Fruit fly (Drosophila melanogaster) whole organism, embryonic: ENCODE results near the gene CG4424.

Source experiments
- ATbp ChIP-seq: fragments of 200-800 bp; sonication (Bioruptor generic); optimal IDR thresholded peaks from 2 replicates; lab custom pipeline; 2017; ENCODE audit warnings: missing biosample characterization, mild to moderate bottlenecking, missing genetic modification characterization, missing genetic modification reagents
- Awh ChIP-seq: fragments of 200-800 bp; sonication (Bioruptor generic); IDR thresholded peaks from 2 replicates; pipeline ENCODE4, ENCODE4 v1.3.6; 2022; ENCODE audit warnings: missing biosample characterization, missing genetic modification characterization
- B-H2 ChIP-seq: fragments of 200-800 bp; sonication (Bioruptor generic); optimal IDR thresholded peaks from 2 replicates; lab custom pipeline; 2018; ENCODE audit warnings: missing biosample characterization, mild to moderate bottlenecking, missing genetic modification characterization
- CG10543 ChIP-seq: fragments of 200-800 bp; sonication (Bioruptor generic); optimal IDR thresholded peaks from 3 replicates; lab custom pipeline; 2017; ENCODE audit warnings: missing biosample characterization, mild to moderate bottlenecking, missing genetic modification characterization, moderate library complexity
- CG12744 ChIP-seq: fragments of 200-800 bp; sonication (Bioruptor generic); optimal IDR thresholded peaks from 2 replicates; lab custom pipeline; 2016; ENCODE audit warnings: missing biosample characterization, missing genetic modification characterization
- CG12769 ChIP-seq: fragments of 200-800 bp; sonication (Bioruptor generic); optimal IDR thresholded peaks from 2 replicates; lab custom pipeline; 2019; ENCODE audit warnings: missing biosample characterization, mild to moderate bottlenecking, missing genetic modification characterization, moderate library complexity
- CG14441 ChIP-seq: fragments of 200-800 bp; sonication (Bioruptor generic); IDR thresholded peaks from 2 replicates; pipeline ENCODE4 v1.3.6; 2022; ENCODE audit warnings: missing biosample characterization, missing genetic modification characterization
- CG15696 ChIP-seq: fragments of 200-800 bp; sonication (Bioruptor generic); optimal IDR thresholded peaks from 2 replicates; lab custom pipeline; 2019; ENCODE audit warnings: missing biosample characterization, mild to moderate bottlenecking, missing genetic modification characterization, moderate library complexity
- CG16863 ChIP-seq: fragments of 200-800 bp; sonication (Bioruptor generic); optimal IDR thresholded peaks from 3 replicates; lab custom pipeline; 2016; ENCODE audit warnings: missing biosample characterization, missing genetic modification characterization
- CG2116 ChIP-seq: fragments of 200-800 bp; sonication (Bioruptor generic); optimal IDR thresholded peaks from 3 replicates; lab custom pipeline; 2018; ENCODE audit warnings: missing biosample characterization, mild to moderate bottlenecking, missing genetic modification characterization
- CG2875 ChIP-seq: fragments of 200-800 bp; sonication (Bioruptor generic); optimal IDR thresholded peaks from 2 replicates; lab custom pipeline; 2017; ENCODE audit warnings: missing biosample characterization, mild to moderate bottlenecking, missing genetic modification characterization, missing genetic modification reagents
- CG3847 ChIP-seq: fragments of 200-800 bp; sonication (Bioruptor generic); IDR thresholded peaks from 2 replicates; pipeline ENCODE4 v1.3.6; 2022; ENCODE audit warnings: missing biosample characterization, missing genetic modification characterization
- CG4328 ChIP-seq: fragments of 200-800 bp; sonication (Bioruptor generic); optimal IDR thresholded peaks from 3 replicates; lab custom pipeline; 2017; ENCODE audit warnings: missing biosample characterization, missing genetic modification reagents, missing genetic modification characterization
- CG4820 ChIP-seq: fragments of 200-800 bp; sonication (Bioruptor generic); optimal IDR thresholded peaks from 3 replicates; lab custom pipeline; 2016; ENCODE audit warnings: missing biosample characterization, missing genetic modification characterization
- CG5180 ChIP-seq: fragments of 200-800 bp; sonication (Bioruptor generic); optimal IDR thresholded peaks from 3 replicates; lab custom pipeline; 2017; ENCODE audit warnings: missing biosample characterization, missing genetic modification characterization, mild to moderate bottlenecking, moderate library complexity, missing genetic modification reagents
- CG5245 ChIP-seq: fragments of 200-800 bp; sonication (Bioruptor generic); optimal IDR thresholded peaks from 3 replicates; lab custom pipeline; 2016; ENCODE audit warnings: missing biosample characterization, missing genetic modification characterization
- CG7271 ChIP-seq: fragments of 200-800 bp; sonication (Bioruptor generic); optimal IDR thresholded peaks from 2 replicates; lab custom pipeline; 2018; ENCODE audit warnings: missing biosample characterization, mild to moderate bottlenecking, missing genetic modification characterization, moderate library complexity
- CG7987 ChIP-seq: fragments of 200-800 bp; sonication (Bioruptor generic); optimal IDR thresholded peaks from 2 replicates; lab custom pipeline; 2018; ENCODE audit warnings: missing biosample characterization, mild to moderate bottlenecking, missing genetic modification characterization, moderate library complexity
- Dp ChIP-seq: fragments of 200-800 bp; sonication (Bioruptor generic); optimal IDR thresholded peaks from 2 replicates; lab custom pipeline; 2018; ENCODE audit warnings: missing biosample characterization, mild to moderate bottlenecking, missing genetic modification characterization, moderate library complexity
- HHEX ChIP-seq: fragments of 200-800 bp; sonication (Bioruptor generic); optimal IDR thresholded peaks from 3 replicates; lab custom pipeline; 2017; ENCODE audit warnings: missing biosample characterization, mild to moderate bottlenecking, missing genetic modification characterization, missing genetic modification reagents
- HLH54F ChIP-seq: fragments of 200-800 bp; sonication (Bioruptor generic); optimal IDR thresholded peaks from 3 replicates; lab custom pipeline; 2016; ENCODE audit warnings: missing biosample characterization, missing genetic modification characterization
- Hr39 ChIP-seq: fragments of >200 bp; optimal IDR thresholded peaks from 2 replicates; lab custom pipeline; 2017
- NFAT ChIP-seq: fragments of 200-800 bp; sonication (Bioruptor generic); IDR thresholded peaks from 2 replicates; pipeline ENCODE4 v1.3.6; 2022; ENCODE audit warnings: missing biosample characterization, missing genetic modification characterization
- Neu2 ChIP-seq: fragments of 200-800 bp; sonication (Bioruptor generic); optimal IDR thresholded peaks from 3 replicates; lab custom pipeline; 2016; ENCODE audit warnings: missing biosample characterization, missing genetic modification characterization, borderline replicate concordance
- Oaz ChIP-seq: fragments of 200-800 bp; sonication (Bioruptor generic); IDR thresholded peaks from 2 replicates; pipeline ENCODE4 v1.3.6; 2022; ENCODE audit warnings: missing biosample characterization, missing genetic modification characterization
- Spps ChIP-seq: fragments of 200-800 bp; sonication (Bioruptor generic); optimal IDR thresholded peaks from 2 replicates; lab custom pipeline; 2018; ENCODE audit warnings: missing biosample characterization, mild to moderate bottlenecking, missing genetic modification characterization
- Sry-β ChIP-seq: fragments of 200-800 bp; sonication (Bioruptor generic); optimal IDR thresholded peaks from 2 replicates; lab custom pipeline; 2018; ENCODE audit warnings: missing biosample characterization, mild to moderate bottlenecking, missing genetic modification characterization, moderate library complexity
- Xbp1 ChIP-seq: fragments of 200-800 bp; sonication (Bioruptor generic); optimal IDR thresholded peaks from 3 replicates; lab custom pipeline; 2016; ENCODE audit warnings: missing biosample characterization, mild to moderate bottlenecking, missing genetic modification characterization
- aop ChIP-seq: fragments of 200-800 bp; sonication (Bioruptor generic); IDR thresholded peaks from 2 replicates; pipeline ENCODE4 v1.3.6; 2022; ENCODE audit warnings: missing biosample characterization, missing genetic modification characterization
- ato ChIP-seq: fragments of 200-800 bp; sonication (Bioruptor generic); IDR thresholded peaks from 2 replicates; pipeline ENCODE4 v1.3.6; 2022; ENCODE audit warnings: missing biosample characterization, missing genetic modification characterization; ENCODE audit not compliant: partially characterized antibody
- bigmax ChIP-seq: fragments of 200-800 bp; sonication (Bioruptor generic); optimal IDR thresholded peaks from 2 replicates; lab custom pipeline; 2018; ENCODE audit warnings: missing biosample characterization, mild to moderate bottlenecking, missing genetic modification characterization
- corto ChIP-seq: fragments of 200-800 bp; sonication (Bioruptor generic); optimal IDR thresholded peaks from 2 replicates; lab custom pipeline; 2016; ENCODE audit warnings: missing biosample characterization, mild to moderate bottlenecking, missing genetic modification characterization, moderate library complexity
- crc ChIP-seq: fragments of 200-800 bp; sonication (Bioruptor generic); optimal IDR thresholded peaks from 2 replicates; lab custom pipeline; 2016; ENCODE audit warnings: missing biosample characterization, missing genetic modification characterization
- dan ChIP-seq: fragments of 200-800 bp; sonication (Bioruptor generic); IDR thresholded peaks from 2 replicates; pipeline ENCODE4 v1.3.6; 2022; ENCODE audit warnings: missing biosample characterization, missing genetic modification characterization
- dimm ChIP-seq: fragments of 200-800 bp; sonication (Bioruptor generic); IDR thresholded peaks from 2 replicates; pipeline ENCODE4 v1.3.6; 2022; ENCODE audit warnings: missing biosample characterization, missing genetic modification characterization
- dpn ChIP-seq, 2 experiments: fragments of 200-800 bp; sonication (Bioruptor generic); optimal IDR thresholded peaks; 3 replicates each; lab custom pipeline; 2016; ENCODE audit warnings: missing biosample characterization in 2 of 2, missing genetic modification characterization in 2 of 2
- gsb ChIP-seq: fragments of 200-800 bp; sonication (Bioruptor generic); IDR thresholded peaks from 2 replicates; pipeline ENCODE4 v1.3.6; 2022; ENCODE audit warnings: missing biosample characterization, missing genetic modification characterization
- hth ChIP-seq: fragments of >200 bp; optimal IDR thresholded peaks from 2 replicates; lab custom pipeline; 2017; ENCODE audit warnings: inconsistent platforms
- ind ChIP-seq: fragments of 200-800 bp; sonication (Bioruptor generic); optimal IDR thresholded peaks from 3 replicates; lab custom pipeline; 2016; ENCODE audit warnings: missing biosample characterization, missing genetic modification characterization
- inv ChIP-seq: fragments of 200-800 bp; sonication (Bioruptor generic); IDR thresholded peaks from 2 replicates; pipeline ENCODE4 v1.3.6; 2022; ENCODE audit warnings: missing biosample characterization, missing genetic modification characterization; ENCODE audit not compliant: partially characterized antibody
- mam ChIP-seq: fragments of 200-800 bp; sonication (Bioruptor generic); optimal IDR thresholded peaks from 3 replicates; lab custom pipeline; 2016; ENCODE audit warnings: missing biosample characterization, missing genetic modification characterization
- onecut ChIP-seq: fragments of 200-800 bp; sonication (Bioruptor generic); IDR thresholded peaks from 2 replicates; pipeline ENCODE4 v1.3.6; 2022; ENCODE audit warnings: missing biosample characterization, missing genetic modification characterization
- peb ChIP-seq: fragments of 200-800 bp; sonication (Bioruptor generic); IDR thresholded peaks from 2 replicates; pipeline ENCODE4 v1.3.6; 2022; ENCODE audit warnings: missing biosample characterization, missing genetic modification characterization
- phol ChIP-seq: fragments of 200-800 bp; sonication (Bioruptor generic); optimal IDR thresholded peaks from 3 replicates; lab custom pipeline; 2018; ENCODE audit warnings: missing biosample characterization, mild to moderate bottlenecking, missing genetic modification characterization, moderate library complexity
- ro ChIP-seq: fragments of 200-800 bp; sonication (Bioruptor generic); IDR thresholded peaks from 2 replicates; pipeline ENCODE4 v1.3.6; 2022; ENCODE audit warnings: missing biosample characterization, missing genetic modification characterization
- run ChIP-seq: fragments of 200-800 bp; sonication (Bioruptor generic); optimal IDR thresholded peaks from 3 replicates; lab custom pipeline; 2018; ENCODE audit warnings: missing biosample characterization, mild to moderate bottlenecking, missing genetic modification characterization
- sc ChIP-seq, 3 experiments: fragments of >200 bp in 2 of 3; fragments of 200-800 bp in 1 of 3; sonication (Bioruptor generic) in 1 of 3; optimal IDR thresholded peaks; 2 replicates in 2 of 3; 3 replicates in 1 of 3; lab custom pipeline; 2017; ENCODE audit warnings: mild to moderate bottlenecking in 1 of 3, missing biosample characterization in 1 of 3, missing genetic modification characterization in 1 of 3, missing genetic modification reagents in 1 of 3
- sqz ChIP-seq: fragments of 200-800 bp; sonication (Bioruptor generic); optimal IDR thresholded peaks from 3 replicates; lab custom pipeline; 2018; ENCODE audit warnings: missing biosample characterization, mild to moderate bottlenecking, missing genetic modification characterization
- sr ChIP-seq: fragments of 200-800 bp; sonication (Bioruptor generic); IDR thresholded peaks from 3 replicates; pipeline ENCODE4 v1.3.6; 2022; ENCODE audit warnings: missing biosample characterization, missing genetic modification characterization
- twi ChIP-seq: fragments of 200-800 bp; optimal IDR thresholded peaks from 2 replicates; lab custom pipeline; 2019; ENCODE audit warnings: missing biosample characterization, mild to moderate bottlenecking, missing genetic modification characterization, moderate library complexity

The CG4424 gene

DNA sequence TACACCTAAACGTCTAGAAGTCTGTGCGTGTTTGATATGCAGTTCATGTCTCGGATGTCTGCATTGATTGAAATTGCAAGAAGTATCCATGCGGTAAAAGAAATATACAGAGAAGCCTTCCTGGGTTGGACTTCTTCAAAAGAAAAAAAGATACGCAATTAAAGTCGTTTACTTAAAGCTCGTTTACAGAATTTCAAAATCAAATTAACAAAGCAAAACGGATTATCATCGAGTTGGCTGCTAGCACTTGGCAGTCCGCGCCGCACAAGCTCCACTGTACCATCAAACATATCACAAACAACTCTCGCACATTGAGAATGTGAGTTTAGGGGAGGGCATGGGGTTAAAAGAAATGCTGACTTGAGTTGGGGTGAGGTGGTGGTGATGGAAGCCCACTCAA is 29.4 kb downstream of the CG4424 start (continued):
- TF ChIP-seq ro (GFP tag; lab: Robert Waterston, UW) = 0 out of 2 replicates have a peak, but pooled peaks have one; percentile 24
- no peak for TF ChIP-seq hth (lab: Kevin White, UChicago)
- TF ChIP-seq Xbp1 (GFP tag; lab: Kevin White, UChicago) = peak; percentile 78
- no peak for TF ChIP-seq sqz (GFP tag; lab: Kevin White, UChicago)
- TF ChIP-seq CG7987 = peak; percentile 3
- TF ChIP-seq Spps (tag; lab: Kevin White, UChicago) = peak; percentile 75
- TF ChIP-seq CG5180 (GFP tag; lab: Kevin White, UChicago) = peak; percentile 51
- TF ChIP-seq corto = no peak
- TF ChIP-seq Dp (GFP tag; lab: Kevin White, UChicago) = no peak
- TF ChIP-seq CG10543 = no peak
- TF ChIP-seq CG16863 = peak; percentile 80
- TF ChIP-seq aop (GFP tag; lab: Robert Waterston, UW) = 0 out of 2 replicates have a peak, but pooled peaks have one; percentile 32
- peak; percentile 52 to 79 for TF ChIP-seq dpn (GFP tag; optimal IDR thresholded peaks at IDR 0.05; lab: Kevin White, UChicago)
- no peak for TF ChIP-seq CG7271 (tag; lab: Kevin White, UChicago)
- peak; percentile 47 for TF ChIP-seq HHEX (GFP tag; lab: Kevin White, UChicago)
- TF ChIP-seq CG4328 (GFP tag; lab: Kevin White, UChicago) = no peak
- TF ChIP-seq bigmax (GFP tag; lab: Kevin White, UChicago) = no peak
- TF ChIP-seq CG3847 (GFP tag; lab: Robert Waterston, UW) = 0 out of 2 replicates have a peak, but pooled peaks have one; percentile 34
- peak; percentile 37; the same call in 1 of the 2 replicates for TF ChIP-seq peb (GFP tag; lab: Robert Waterston, UW)
- TF ChIP-seq dan (GFP tag; lab: Robert Waterston, UW) = peak; percentile 64; the same call in 1 of the 2 replicates
- no peak for TF ChIP-seq crc (GFP tag; lab: Kevin White, UChicago)
- peak; percentile 62 for TF ChIP-seq mam
- peak; percentile 84 for TF ChIP-seq CG5245 (GFP tag; lab: Kevin White, UChicago)
- peak; percentile 47; the same call in 1 of the 2 replicates for TF ChIP-seq CG14441 (GFP tag; lab: Robert Waterston, UW)
- TF ChIP-seq inv (GFP tag; lab: Robert Waterston, UW) = no peak
- TF ChIP-seq phol (tag; lab: Kevin White, UChicago) = peak; percentile 80
- peak; percentile 75 for TF ChIP-seq CG2875 (GFP tag; lab: Kevin White, UChicago)
- peak; percentile 69 for TF ChIP-seq CG15696 (tag; lab: Kevin White, UChicago)
- TF ChIP-seq sc (optimal IDR thresholded peaks at IDR 0.05; lab: Kevin White, UChicago) = no peak
- TF ChIP-seq sc (GFP tag; optimal IDR thresholded peaks at IDR 0.05; lab: Kevin White, UChicago) = peak; percentile 70
- peak; percentile 77 for TF ChIP-seq CG4820
- TF ChIP-seq Hr39 (lab: Kevin White, UChicago) = no peak
- TF ChIP-seq Sry-β (GFP tag; lab: Kevin White, UChicago) = peak; percentile 6
- no peak for TF ChIP-seq Neu2 (GFP tag; lab: Kevin White, UChicago)
- TF ChIP-seq gsb = peak; percentile 37; the same call in 1 of the 2 replicates
- peak; percentile 20; the same call in 1 of the 3 replicates for TF ChIP-seq sr (GFP tag; lab: Robert Waterston, UW)
- peak; percentile 14 for TF ChIP-seq twi (tag; lab: Kevin White, UChicago)
- TF ChIP-seq ind = peak; percentile 73
- TF ChIP-seq Awh (GFP tag; lab: Robert Waterston, UW) = peak; percentile 66
- TF ChIP-seq CG2116 (GFP tag; lab: Kevin White, UChicago) = no peak
- TF ChIP-seq Oaz (GFP tag; lab: Robert Waterston, UW) = 0 out of 2 replicates have a peak, but pooled peaks have one; percentile 41
- peak; percentile 82 for TF ChIP-seq ATbp
- TF ChIP-seq CG12744 = no peak
- TF ChIP-seq onecut (GFP tag; lab: Robert Waterston, UW) = peak; percentile 71
- TF ChIP-seq NFAT (GFP tag; lab: Robert Waterston, UW) = peak; percentile 46
- TF ChIP-seq CG12769 = peak; percentile 60
- TF ChIP-seq ato (GFP tag; lab: Robert Waterston, UW) = no peak
- peak; percentile 20 for TF ChIP-seq run (tag; lab: Kevin White, UChicago)
- TF ChIP-seq B-H2 (GFP tag; lab: Kevin White, UChicago) = no peak
- peak; percentile 44 for TF ChIP-seq HLH54F (GFP tag; lab: Kevin White, UChicago)
- TF ChIP-seq dimm (GFP tag; lab: Robert Waterston, UW) = 0 out of 2 replicates have a peak, but pooled peaks have one; percentile 43
